Worm (Caenorhabditis elegans) whole organism, L3 larva: ENCODE measurements around the gene T02H6.3.

Source experiments
- R02D3.7 ChIP-seq: fragments of 150-350 bp; optimal IDR thresholded peaks from 2 replicates; lab custom pipeline; 2014; ENCODE audit warnings: missing biosample characterization, missing genetic modification characterization
- ZK546.5 ChIP-seq: sonication (generic microtip); optimal IDR thresholded peaks from 2 replicates; lab custom pipeline; 2017; ENCODE audit warnings: missing biosample characterization, missing genetic modification characterization
- aly-2 ChIP-seq: fragments of 150-350 bp; optimal IDR thresholded peaks from 2 replicates; lab custom pipeline; 2014; ENCODE audit warnings: missing biosample characterization, missing genetic modification characterization
- ama-1 ChIP-seq: fragments of 150-350 bp; optimal IDR thresholded peaks from 2 replicates; lab custom pipeline; 2018
- ceh-28 ChIP-seq: fragments of 150-350 bp; optimal IDR thresholded peaks from 2 replicates; lab custom pipeline; 2014; ENCODE audit warnings: missing biosample characterization, missing genetic modification reagents, missing genetic modification characterization
- ceh-82 ChIP-seq: fragments of 150-350 bp; optimal IDR thresholded peaks from 2 replicates; lab custom pipeline; 2014; ENCODE audit warnings: missing biosample characterization, missing genetic modification characterization
- daf-12 ChIP-seq: fragments of 150-350 bp; optimal IDR thresholded peaks from 2 replicates; lab custom pipeline; 2014; ENCODE audit warnings: missing biosample characterization, missing genetic modification reagents, missing genetic modification characterization
- egl-27 ChIP-seq: sonication (generic microtip); optimal IDR thresholded peaks from 4 replicates; lab custom pipeline; 2017; ENCODE audit warnings: missing biosample characterization, missing genetic modification reagents, missing genetic modification characterization
- egl-5 ChIP-seq: fragments of 150-350 bp; optimal IDR thresholded peaks from 2 replicates; lab custom pipeline; 2017; ENCODE audit warnings: missing biosample characterization, missing genetic modification reagents, missing genetic modification characterization, inconsistent platforms
- elt-1 ChIP-seq: fragments of 150-350 bp; optimal IDR thresholded peaks from 2 replicates; lab custom pipeline; 2014; ENCODE audit warnings: missing biosample characterization, missing genetic modification characterization
- elt-2 ChIP-seq: sonication (generic microtip); optimal IDR thresholded peaks from 2 replicates; lab custom pipeline; 2016; ENCODE audit warnings: missing genetic modification reagents, mild to moderate bottlenecking, missing genetic modification characterization, missing compliant biosample characterization
- elt-3 ChIP-seq, 3 experiments: fragments of 150-350 bp in 1 of 3; sonication (generic microtip) in 2 of 3; optimal IDR thresholded peaks; 2 replicates in 2 of 3; 4 replicates in 1 of 3; lab custom pipeline; 2014 to 2017; ENCODE audit warnings: missing biosample characterization in 3 of 3, missing genetic modification characterization in 3 of 3
- fkh-10 ChIP-seq: sonication (generic microtip); optimal IDR thresholded peaks from 2 replicates; lab custom pipeline; 2017; ENCODE audit warnings: missing biosample characterization, missing genetic modification reagents, missing genetic modification characterization
- fos-1 ChIP-seq: fragments of 150-350 bp; optimal IDR thresholded peaks from 2 replicates; lab custom pipeline; 2014; ENCODE audit warnings: missing biosample characterization, missing genetic modification characterization
- hmg-11 ChIP-seq: sonication (generic microtip); optimal IDR thresholded peaks from 2 replicates; lab custom pipeline; 2016; ENCODE audit warnings: missing genetic modification characterization, missing compliant biosample characterization
- jun-1 ChIP-seq: fragments of 150-350 bp; optimal IDR thresholded peaks from 2 replicates; lab custom pipeline; 2014; ENCODE audit warnings: missing biosample characterization, missing genetic modification reagents, missing genetic modification characterization
- lin-15B ChIP-seq: fragments of 150-350 bp; optimal IDR thresholded peaks from 2 replicates; lab custom pipeline; 2014; ENCODE audit warnings: missing biosample characterization, missing genetic modification characterization
- mdl-1 ChIP-seq: fragments of 150-350 bp; optimal IDR thresholded peaks from 2 replicates; lab custom pipeline; 2014; ENCODE audit warnings: missing biosample characterization, missing genetic modification characterization
- mml-1 ChIP-seq: fragments of 150-350 bp; sonication (generic microtip); optimal IDR thresholded peaks from 3 replicates; lab custom pipeline; 2014; ENCODE audit warnings: missing biosample characterization, missing genetic modification characterization
- nfya-1 ChIP-seq: sonication (generic microtip); optimal IDR thresholded peaks from 2 replicates; lab custom pipeline; 2017; ENCODE audit warnings: missing genetic modification characterization, mild to moderate bottlenecking, missing compliant biosample characterization, antibody characterized with exemption, moderate library complexity; ENCODE audit not compliant: insufficient read depth
- nhr-11 ChIP-seq: fragments of 150-350 bp; optimal IDR thresholded peaks from 2 replicates; lab custom pipeline; 2014; ENCODE audit warnings: missing biosample characterization, missing genetic modification characterization
- nhr-23 ChIP-seq: fragments of 150-350 bp; optimal IDR thresholded peaks from 2 replicates; lab custom pipeline; 2014; ENCODE audit warnings: missing biosample characterization, missing genetic modification reagents, missing genetic modification characterization
- nhr-237 ChIP-seq: fragments of 150-350 bp; optimal IDR thresholded peaks from 2 replicates; lab custom pipeline; 2014; ENCODE audit warnings: missing biosample characterization, missing genetic modification characterization
- nhr-25 ChIP-seq: sonication (generic microtip); optimal IDR thresholded peaks from 2 replicates; lab custom pipeline; 2017; ENCODE audit warnings: missing biosample characterization, missing genetic modification characterization
- nhr-28 ChIP-seq: fragments of 150-350 bp; optimal IDR thresholded peaks from 2 replicates; lab custom pipeline; 2014; ENCODE audit warnings: missing biosample characterization, missing genetic modification characterization
- nhr-43 ChIP-seq: sonication (generic microtip); optimal IDR thresholded peaks from 2 replicates; lab custom pipeline; 2016; ENCODE audit warnings: mild to moderate bottlenecking, missing genetic modification characterization, missing compliant biosample characterization; ENCODE audit not compliant: poor library complexity, severe bottlenecking
- nhr-67 ChIP-seq: fragments of 150-350 bp; optimal IDR thresholded peaks from 2 replicates; lab custom pipeline; 2014; ENCODE audit warnings: missing biosample characterization, missing genetic modification characterization
- nhr-77 ChIP-seq: fragments of 150-350 bp; optimal IDR thresholded peaks from 2 replicates; lab custom pipeline; 2014; ENCODE audit warnings: missing biosample characterization, missing genetic modification characterization
- pha-4 ChIP-seq: fragments of 150-350 bp; optimal IDR thresholded peaks from 2 replicates; lab custom pipeline; 2014; ENCODE audit warnings: missing biosample characterization, missing genetic modification reagents, missing genetic modification characterization
- pqm-1 ChIP-seq: fragments of 150-350 bp; optimal IDR thresholded peaks from 2 replicates; lab custom pipeline; 2017; ENCODE audit warnings: missing biosample characterization, missing genetic modification characterization, inconsistent platforms
- sea-2 ChIP-seq: fragments of 150-350 bp; sonication (generic microtip); optimal IDR thresholded peaks from 4 replicates; lab custom pipeline; 2014; ENCODE audit warnings: missing biosample characterization, missing genetic modification reagents, missing genetic modification characterization
- skn-1 ChIP-seq: fragments of 150-350 bp; optimal IDR thresholded peaks from 2 replicates; lab custom pipeline; 2014; ENCODE audit warnings: missing biosample characterization, missing genetic modification characterization
- snpc-4 ChIP-seq: fragments of 150-350 bp; optimal IDR thresholded peaks from 2 replicates; lab custom pipeline; 2014; ENCODE audit warnings: missing biosample characterization, missing genetic modification characterization
- tbx-2 ChIP-seq: sonication (generic microtip); optimal IDR thresholded peaks from 2 replicates; lab custom pipeline; 2016; ENCODE audit warnings: mild to moderate bottlenecking, missing genetic modification characterization, missing compliant biosample characterization
- unc-39 ChIP-seq: sonication (generic microtip); optimal IDR thresholded peaks from 4 replicates; lab custom pipeline; 2017; ENCODE audit warnings: missing biosample characterization, missing genetic modification characterization
- zag-1 ChIP-seq: fragments of 150-350 bp; optimal IDR thresholded peaks from 2 replicates; lab custom pipeline; 2014; ENCODE audit warnings: missing biosample characterization, missing genetic modification characterization
- ztf-11 ChIP-seq: fragments of 150-350 bp; optimal IDR thresholded peaks from 2 replicates; lab custom pipeline; 2014; ENCODE audit warnings: missing biosample characterization, missing genetic modification characterization
- ztf-4 ChIP-seq: fragments of 150-350 bp; optimal IDR thresholded peaks from 2 replicates; lab custom pipeline; 2014; ENCODE audit warnings: missing biosample characterization, missing genetic modification characterization

T02H6.3 gene

ce11 chrII:701025-701370, 9.3 kb downstream of the T02H6.3 start, which contains the start of gene T02H6.11:
Gene T02H6.11 (minus strand): TSS chrII:701125.
- TF ChIP-seq nhr-67 (tag; lab: Kevin White, UChicago) (no peak), elt-2 (tag; lab: Kevin White, UChicago) (no peak), ceh-82 (no peak), ztf-11 (tag; lab: Kevin White, UChicago) (no peak), aly-2 (tag; lab: Kevin White, UChicago) (no peak), R02D3.7 (tag; lab: Kevin White, UChicago) (no peak), skn-1 (no peak), nhr-43 (tag; lab: Kevin White, UChicago) (no peak), fkh-10 (GFP tag; lab: Kevin White, UChicago) (no peak), nhr-11 (no peak), nhr-25 (no peak), ztf-4 (tag; lab: Kevin White, UChicago) (no peak)

DNA sequence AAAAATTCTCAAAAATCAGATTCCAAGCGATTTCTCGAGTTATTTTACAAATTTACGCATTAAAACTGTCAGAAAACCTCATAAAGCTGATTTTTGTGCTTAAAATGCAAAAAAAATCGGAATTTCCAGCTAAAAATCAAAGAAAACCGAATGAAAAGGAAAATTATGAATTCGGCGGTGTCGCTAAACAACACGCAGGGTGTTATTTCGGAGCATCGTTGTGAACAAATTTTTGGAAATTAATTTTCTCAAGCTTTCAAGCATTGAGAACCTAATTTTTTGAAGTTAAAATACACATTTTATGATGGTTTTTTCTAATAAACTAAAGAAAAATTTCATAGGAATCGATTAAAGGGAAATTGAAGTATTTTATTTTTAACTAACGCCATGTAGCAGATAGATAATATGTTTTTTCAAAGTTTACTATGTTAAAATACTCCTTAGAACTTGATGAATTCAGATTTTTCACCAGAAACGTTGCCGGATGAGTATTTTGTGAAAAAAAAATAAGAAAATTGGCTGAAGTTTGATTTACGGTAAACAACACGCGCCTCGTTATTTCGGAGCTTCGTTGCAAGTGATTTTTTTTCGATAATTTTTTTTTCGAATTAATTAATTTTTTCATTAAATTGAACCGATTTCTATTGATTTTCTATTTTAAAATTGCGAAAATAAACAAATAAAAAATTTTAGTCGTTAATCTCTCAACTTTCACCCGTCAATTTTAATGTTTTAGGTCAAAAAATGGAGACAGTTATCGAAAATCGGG, 9.9 kb downstream of the T02H6.3 start, which contains the start of gene thoc-1:
Gene thoc-1 (plus strand): TSS at position 737 of the 769 bp plus-strand sequence.
- no peak for TF ChIP-seq ceh-28 (tag; lab: Kevin White, UChicago)
- TF ChIP-seq skn-1, result no peak
- TF ChIP-seq nhr-43 (tag; lab: Kevin White, UChicago), result no peak
- no peak for TF ChIP-seq nhr-77 (tag; lab: Kevin White, UChicago)
- TF ChIP-seq pha-4 (tag; lab: Kevin White, UChicago), result no peak
- no peak for TF ChIP-seq elt-2 (tag; lab: Kevin White, UChicago)
- TF ChIP-seq snpc-4, result no peak
- TF ChIP-seq ama-1, result no peak
- no peak for TF ChIP-seq mdl-1 (tag; lab: Kevin White, UChicago)
- TF ChIP-seq elt-3 (tag; optimal IDR thresholded peaks at IDR 0.05; lab: Kevin White, UChicago), result no peak
- no peak for TF ChIP-seq zag-1
- TF ChIP-seq nhr-25, result no peak
- TF ChIP-seq mml-1, result no peak

- TF ChIP-seq elt-3 (tag; optimal IDR thresholded peaks at IDR 0.05; lab: Kevin White, UChicago) (no peak), egl-27 (tag; lab: Kevin White, UChicago) (no peak), ztf-11 (tag; lab: Kevin White, UChicago) (no peak), nhr-11 (no peak), mdl-1 (tag; lab: Kevin White, UChicago) (no peak), nfya-1 (tag; lab: Kevin White, UChicago) (no peak), skn-1 (no peak), nhr-67 (tag; lab: Kevin White, UChicago) (no peak), tbx-2 (tag; lab: Kevin White, UChicago) (no peak), sea-2 (GFP tag; lab: Kevin White, UChicago) (no peak), daf-12 (tag; lab: Kevin White, UChicago) (no peak), egl-5 (tag; lab: Kevin White, UChicago) (no peak), nhr-23 (tag; lab: Kevin White, UChicago) (no peak), lin-15B (no peak), unc-39 (no peak), elt-2 (tag; lab: Kevin White, UChicago) (no peak), snpc-4 (no peak)
Measured at ce11 chrII:709081-709480, 17.4 kb downstream of the T02H6.3 start, which contains the start of gene T02H6.1. Gene T02H6.1 (plus strand): TSS chrII:709381.

DNA sequence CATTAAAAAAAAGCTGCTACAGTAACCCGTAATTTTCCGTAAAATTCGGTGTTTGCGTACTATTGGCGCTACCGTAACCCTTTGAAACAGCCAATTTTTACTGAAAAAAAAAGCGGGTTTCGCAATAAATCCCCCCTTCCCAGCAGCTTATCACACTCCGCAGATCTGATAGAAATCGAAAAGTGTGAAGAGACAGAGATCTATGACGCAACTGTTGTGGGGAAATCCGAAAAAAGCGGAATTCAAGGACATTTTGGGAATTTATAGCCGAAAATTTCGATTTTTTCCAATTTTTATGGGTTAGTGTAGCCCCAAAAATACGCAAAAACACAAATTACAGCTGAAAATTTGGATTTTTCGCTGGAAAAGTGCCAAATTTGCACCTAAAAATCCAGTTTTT, 30.3 kb downstream of the T02H6.3 start:
- no peak for TF ChIP-seq pqm-1 (tag; lab: Kevin White, UChicago)
- TF ChIP-seq nhr-77 (tag; lab: Kevin White, UChicago), result no peak
- no peak for TF ChIP-seq nhr-67 (tag; lab: Kevin White, UChicago)
- TF ChIP-seq elt-3 (tag; optimal IDR thresholded peaks at IDR 0.05; lab: Kevin White, UChicago), result no peak
- TF ChIP-seq nhr-237 (tag; lab: Kevin White, UChicago), result no peak
- no peak for TF ChIP-seq lin-15B
- no peak for TF ChIP-seq nhr-43 (tag; lab: Kevin White, UChicago)
- TF ChIP-seq ZK546.5 (tag; lab: Kevin White, UChicago), result no peak
- no peak for TF ChIP-seq ztf-11 (tag; lab: Kevin White, UChicago)
- TF ChIP-seq hmg-11 (tag; lab: Kevin White, UChicago), result no peak
- TF ChIP-seq nhr-28 (tag; lab: Kevin White, UChicago), result no peak
- TF ChIP-seq nhr-23 (tag; lab: Kevin White, UChicago), result no peak
- no peak for TF ChIP-seq egl-5 (tag; lab: Kevin White, UChicago)
- no peak for TF ChIP-seq fos-1 (tag; lab: Kevin White, UChicago)
- no peak for TF ChIP-seq jun-1
- no peak for TF ChIP-seq elt-1 (tag; lab: Kevin White, UChicago)
- no peak for TF ChIP-seq ama-1
